Fruit fly (Drosophila melanogaster) ovary, adult (tissue): ENCODE data around the gene ush.

Experiments
- CG17801 ChIP-seq: fragments of 200-800 bp; optimal IDR thresholded peaks from 2 replicates; lab custom pipeline; 2019; ENCODE audit warnings: missing biosample characterization, mild to moderate bottlenecking, missing genetic modification characterization, moderate library complexity; ENCODE audit not compliant: partially characterized antibody

Gene ush

DNA sequence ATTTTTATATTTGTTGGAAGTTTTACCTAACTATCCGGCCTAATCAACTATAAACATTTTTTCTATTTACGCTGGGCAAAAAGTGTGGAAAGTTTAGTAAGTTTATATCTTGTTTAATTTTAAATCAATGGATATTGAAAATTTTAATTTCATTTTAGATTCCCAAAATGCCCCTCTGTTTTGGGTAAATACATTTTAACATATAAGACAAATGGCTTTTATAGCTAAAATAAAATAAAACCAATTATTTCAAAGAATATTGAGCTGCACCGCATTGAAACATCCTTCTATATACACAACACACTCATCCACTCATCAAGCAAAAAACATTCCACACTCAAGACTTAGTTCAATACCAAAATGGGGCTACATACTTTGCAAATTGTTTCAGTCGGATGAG, at the start of gene ush:
TSS of gene ush (plus strand) at position 301 of the 400 bp plus-strand sequence.
- TF ChIP-seq CG17801: no peak

DNA sequence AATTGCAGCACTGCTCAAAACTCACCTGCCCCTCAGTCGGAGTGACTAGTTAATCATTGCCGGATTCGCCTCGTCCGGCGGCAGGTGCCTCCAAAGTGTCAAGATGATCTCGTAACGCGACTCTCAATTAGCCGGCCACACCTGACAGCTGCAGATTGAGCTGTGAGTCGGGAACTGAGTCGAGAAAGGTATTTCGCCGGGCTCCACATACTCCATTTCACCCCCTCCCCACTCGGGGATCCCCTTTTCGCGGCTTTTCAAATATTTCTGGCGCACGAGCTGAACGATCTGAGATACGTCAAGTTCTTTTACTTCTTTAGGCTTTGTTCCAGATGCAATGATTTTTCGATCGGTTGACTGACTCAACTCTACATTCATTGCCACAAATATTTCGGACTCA, 49.6 kb upstream of the ush start:
- TF ChIP-seq CG17801: no peak

DNA sequence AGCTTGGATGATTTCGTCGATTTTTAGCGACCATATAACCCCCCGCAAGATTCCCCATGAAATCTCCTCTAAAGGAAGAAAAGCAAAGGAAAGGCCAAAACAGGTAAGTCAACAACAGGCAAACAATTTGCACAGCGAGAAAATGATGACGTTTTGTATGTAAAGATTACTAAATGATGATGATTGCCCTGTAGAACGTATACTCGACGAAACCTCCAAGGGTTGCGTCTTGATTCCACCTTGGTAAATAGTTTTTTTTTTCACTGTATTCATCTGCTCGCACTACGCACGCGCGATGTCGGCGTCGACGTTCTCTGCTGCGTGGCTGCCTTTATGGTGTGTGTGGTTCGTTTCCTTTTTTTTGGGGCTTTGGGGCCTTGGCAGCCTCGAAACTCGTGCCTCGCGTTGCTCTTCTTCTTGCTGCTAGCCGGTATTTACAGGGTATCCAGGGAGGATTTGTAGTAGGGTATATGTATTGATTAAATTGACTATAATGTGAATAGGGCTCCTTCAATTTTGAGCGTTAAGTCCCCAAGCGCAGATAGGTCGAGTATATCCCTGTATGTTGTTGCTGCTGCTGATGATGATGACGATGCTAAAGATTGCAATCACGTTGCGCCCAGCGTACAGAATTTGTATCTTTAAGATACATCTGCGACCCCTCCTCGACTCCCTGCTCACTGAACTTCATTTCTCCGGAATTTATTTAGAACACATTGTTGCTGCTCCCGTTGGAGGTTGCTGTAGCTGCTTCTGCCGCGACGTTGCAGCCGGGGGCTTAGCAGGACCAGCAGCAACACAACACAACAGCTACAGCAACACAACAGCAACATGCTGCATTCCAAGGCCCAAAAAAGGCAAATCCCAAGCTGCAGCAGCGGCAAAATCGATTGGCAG, 48.4 kb upstream of the ush start:
- TF ChIP-seq CG17801: no peak

DNA sequence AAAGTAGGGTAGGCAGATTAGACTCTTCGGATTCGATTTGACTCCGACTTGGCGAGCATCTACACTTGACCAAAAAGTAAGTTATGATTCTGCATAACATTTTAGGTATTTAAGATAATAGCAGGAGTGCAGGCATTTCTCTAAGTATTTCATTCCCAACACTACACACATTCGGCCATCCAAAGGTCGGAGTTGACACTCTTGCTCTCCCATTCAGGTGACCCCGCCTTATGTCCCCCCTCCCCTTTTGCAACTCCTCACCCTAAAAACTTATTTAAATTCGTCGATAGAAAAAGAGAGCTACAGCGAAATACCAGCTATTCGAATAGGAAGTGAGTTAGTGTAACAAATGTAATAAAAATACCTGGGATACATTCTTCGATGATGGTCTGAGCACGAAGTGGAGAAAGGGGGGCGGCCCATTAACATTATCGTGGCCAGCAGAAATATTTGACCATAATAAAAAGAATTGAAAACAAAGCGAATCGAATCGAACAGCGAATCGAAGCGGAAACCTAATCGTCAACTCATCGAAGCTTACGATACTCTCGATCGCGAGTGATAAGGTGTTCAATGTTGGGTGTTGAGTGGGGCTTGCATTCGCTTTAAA, 47.5 kb upstream of the ush start:
- TF ChIP-seq CG17801: no peak

DNA sequence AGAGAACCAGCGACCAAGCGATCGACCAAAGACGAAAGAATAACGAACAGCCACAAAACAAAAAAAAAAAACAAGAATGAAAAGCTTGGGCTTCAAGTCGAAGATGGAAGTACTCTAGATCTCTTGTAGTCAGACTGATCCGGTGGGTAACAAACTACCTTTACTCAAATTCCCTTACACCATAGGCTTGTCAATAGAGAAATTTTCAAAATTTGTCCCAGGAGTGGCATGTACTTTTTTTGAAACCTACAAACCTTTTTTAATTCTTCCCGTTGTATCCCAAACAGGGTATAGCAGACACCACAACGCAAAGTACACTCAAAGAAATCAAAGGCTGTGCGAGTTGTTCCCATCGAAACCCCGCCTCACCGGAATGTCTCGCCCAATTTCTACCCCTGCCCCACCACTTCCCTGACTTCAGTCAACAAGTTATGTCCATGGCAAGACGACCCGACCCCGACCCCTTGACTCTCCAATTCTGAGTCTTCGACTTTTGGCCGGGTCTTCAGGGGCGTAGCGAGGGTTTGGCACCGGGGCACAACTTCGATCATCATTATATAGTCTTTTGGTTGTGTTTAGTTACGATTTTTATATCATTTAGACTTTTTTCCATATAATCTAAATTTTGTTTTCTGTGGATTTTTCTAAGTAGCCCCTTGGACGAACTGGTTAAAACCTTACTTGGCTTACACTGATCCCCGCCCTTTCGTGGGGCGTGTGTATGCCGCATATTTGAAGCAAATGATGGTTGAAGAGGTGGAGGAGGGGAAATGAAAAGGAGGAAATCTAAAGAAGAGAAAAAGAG, 46.1 kb upstream of the ush start:
- TF ChIP-seq CG17801: no peak

DNA sequence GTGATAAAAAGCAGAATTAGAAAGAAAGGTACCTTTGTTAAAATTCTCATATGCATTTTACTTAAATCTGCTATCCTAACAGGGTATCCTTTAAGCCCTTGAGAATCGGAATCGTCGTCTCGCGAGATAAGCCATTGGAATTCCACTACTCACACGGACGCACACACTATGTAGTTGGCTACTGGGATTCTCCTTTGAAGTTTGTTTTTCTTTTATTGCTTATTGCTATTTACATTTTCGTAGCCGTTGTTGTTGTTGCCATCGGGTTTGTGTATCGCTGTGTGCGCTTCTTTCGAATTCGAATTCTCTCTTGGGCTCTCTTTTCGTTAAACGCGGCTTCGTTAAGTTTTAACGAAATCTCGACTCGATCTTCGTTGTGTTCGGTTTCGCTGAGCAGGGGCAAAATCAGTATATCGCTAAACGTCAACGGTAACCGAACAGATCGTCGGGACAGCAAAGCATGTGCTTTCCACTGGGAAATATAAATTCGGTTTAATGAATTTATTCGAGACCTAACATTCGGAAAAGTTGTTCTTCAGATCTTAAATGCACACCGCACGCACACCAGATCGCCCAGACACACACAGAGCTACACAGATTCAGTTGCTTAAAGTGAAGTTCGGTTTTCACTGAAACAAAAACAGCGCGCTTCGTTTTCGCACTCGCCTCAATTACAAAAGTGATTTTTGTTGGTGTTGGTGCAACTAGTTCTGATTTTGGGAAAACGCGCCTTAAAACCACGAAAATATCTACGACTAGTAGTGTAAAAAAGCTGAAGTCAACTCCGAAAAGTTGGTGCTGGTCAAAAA, 45.0 kb upstream of the ush start, which contains the start of gene ex:
TSS of gene ex (plus strand) at position 408 of the 809 bp plus-strand sequence.
- TF ChIP-seq CG17801: peak; percentile 81

DNA sequence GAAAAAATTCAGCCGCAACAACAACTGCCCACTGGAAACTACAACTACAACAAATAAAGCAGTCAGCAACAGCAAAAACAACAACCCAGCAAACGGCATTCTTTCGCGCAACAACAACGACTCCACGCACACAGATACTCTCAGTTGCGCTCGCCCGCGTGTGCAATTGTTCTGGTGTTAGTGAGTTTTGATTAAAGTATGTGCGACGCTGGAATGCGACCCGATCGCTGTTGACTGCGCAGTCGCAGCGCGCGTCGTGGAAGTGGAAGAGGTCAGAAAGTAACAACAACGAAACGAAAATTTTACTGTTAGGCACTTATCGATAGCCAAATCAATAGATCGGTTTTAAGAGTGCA, 44.4 kb upstream of the ush start:
- no peak for TF ChIP-seq CG17801

DNA sequence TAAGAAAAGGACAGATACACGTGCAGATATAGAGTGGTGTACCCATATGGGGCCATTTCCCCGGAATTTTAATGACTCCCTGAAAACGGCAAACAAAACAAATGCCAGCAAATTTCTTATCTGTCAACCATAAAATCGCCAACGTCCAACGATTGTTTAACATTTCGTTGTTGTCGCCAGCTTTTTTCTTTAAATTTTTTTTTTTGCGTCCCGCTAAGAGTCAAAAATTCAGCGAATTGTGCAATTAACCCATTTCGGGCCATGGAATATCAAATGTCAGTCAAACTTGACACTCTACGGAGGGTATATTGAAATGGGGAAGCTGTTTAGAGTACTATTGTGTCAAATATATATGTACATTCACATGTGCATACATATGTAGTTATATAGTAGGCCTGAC, 43.9 kb upstream of the ush start:
- TF ChIP-seq CG17801: peak; percentile 4

DNA sequence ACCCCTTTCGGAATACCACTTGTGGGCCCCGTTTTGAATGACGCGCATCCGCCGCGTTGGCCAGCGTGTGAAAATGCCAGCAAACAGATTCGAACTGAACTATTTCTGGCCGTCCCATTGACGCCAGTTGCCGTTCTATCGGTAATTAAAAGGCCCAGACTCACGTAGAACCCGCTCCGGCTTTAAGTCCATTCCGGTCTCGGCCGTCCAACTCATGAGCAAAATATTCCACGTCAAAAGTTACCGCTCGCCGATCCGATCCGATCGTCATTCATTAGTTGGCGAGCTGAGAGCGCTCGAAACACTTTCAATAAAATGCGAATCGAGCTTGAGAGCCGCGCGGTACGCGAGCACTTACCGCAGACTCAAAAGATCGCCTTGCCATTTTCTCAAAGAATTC, 41.6 kb upstream of the ush start:
- TF ChIP-seq CG17801: no peak

DNA sequence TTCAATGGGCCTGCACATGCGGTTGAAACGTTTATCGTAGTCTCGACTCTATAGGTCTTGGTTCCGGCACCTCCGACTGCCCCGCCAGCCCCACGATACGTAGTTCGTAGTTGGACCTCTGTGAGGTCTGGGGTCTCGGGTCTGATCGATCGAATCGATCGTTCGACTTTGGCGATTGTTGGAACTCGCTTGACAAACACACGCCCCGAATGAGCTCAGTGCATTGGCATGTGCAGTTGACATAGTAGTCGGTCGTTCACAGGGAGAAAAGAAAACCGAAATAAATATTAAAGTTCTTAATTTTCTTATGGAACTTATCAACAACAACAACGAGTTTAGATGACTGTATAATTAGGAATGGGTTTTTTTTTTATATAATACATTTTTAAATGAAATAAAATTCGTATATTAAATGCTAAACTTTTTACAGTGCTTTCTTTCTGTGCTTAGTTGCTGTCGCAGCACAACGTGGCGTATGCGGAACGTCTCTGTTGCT, 40.7 kb upstream of the ush start:
- TF ChIP-seq CG17801: peak; percentile 81

DNA sequence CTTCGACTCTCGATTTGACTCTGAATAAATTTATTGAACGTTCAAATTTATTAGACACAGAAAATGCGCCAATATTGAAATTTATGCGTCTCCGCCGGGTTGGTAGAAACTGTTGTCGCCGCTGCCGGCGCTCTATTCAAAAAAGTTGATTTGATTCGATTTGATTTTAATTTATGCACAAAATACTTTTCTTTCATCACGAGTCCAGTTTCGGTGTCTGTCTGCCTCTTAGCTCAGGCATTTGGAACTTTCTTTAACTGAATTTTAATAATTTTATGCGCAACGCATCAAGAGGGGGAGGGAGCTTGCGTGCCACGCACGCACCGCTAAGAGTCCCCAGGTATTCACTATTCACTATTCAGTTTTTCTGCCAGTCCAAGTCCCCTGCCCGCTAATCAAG, 38.5 kb upstream of the ush start:
- TF ChIP-seq CG17801: no peak

DNA sequence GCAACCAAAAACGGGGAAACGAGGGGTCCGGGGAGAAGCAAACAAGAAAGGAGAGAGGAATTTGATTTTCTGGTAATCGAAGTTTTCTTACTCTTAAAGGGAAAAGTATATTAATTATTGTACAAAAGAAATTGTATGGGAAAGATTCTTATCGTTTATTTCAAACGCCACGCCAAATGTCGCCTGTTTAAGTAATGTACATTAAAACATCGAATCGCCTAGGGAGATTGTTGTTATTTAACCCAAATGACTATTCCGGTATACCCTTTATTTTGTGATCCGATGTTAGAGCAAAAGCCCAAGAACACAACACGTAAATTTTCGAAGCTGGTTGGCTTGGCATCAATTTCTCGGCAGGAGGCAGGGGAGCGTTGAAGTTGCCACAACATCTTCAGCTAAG, 36.7 kb upstream of the ush start:
- TF ChIP-seq CG17801: no peak

DNA sequence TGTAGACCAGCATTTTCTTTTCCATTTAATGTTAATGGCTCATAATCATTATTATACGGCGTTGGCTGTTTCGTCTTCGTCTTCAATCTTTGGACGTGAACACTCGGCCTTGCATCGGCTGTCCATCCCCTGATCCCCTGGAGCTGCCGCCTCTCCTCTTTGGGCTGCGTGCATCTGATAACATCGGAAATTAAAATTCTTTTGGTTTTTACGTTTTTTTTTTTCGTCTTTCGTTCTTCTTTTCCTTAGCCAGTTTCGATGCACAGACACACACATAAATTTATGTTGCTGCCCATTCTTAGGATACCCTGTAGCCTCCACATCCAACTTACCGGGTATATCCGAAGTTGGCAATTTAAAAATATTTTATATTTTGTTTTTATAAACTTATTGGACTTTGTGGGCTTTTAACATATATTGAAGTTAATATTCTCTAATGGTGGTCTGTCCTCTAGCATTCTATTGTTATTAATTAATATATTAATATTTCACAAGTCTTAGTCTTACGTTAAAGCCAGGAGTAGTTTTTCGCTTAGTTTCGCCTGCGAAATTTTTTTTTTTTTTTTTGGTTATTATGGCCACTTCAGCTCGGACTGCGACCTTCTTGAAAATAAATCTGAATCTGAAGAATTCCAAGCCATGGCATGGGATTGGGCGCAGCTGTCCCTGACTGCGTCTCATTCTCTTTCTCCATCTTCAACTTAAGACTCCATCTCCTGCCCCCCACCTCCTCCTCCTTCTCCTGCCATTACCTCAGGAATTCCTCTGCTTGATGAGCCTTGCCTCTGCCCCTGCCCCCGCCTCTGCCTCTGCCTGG, 35.2 kb upstream of the ush start:
- TF ChIP-seq CG17801: no peak

DNA sequence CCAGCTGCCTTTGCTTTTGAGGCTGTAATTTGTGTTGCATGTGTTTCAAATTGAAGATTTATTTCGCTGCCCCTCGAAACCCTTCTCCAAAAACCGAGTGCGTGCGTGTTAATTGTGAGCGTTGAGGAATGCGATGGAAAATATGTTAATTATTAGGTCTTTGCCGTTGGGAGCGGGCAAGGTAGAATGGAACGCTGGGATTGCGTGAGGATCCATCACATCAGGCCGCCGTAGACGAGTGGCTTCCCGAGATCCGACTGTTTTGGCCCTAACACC, 34.6 kb upstream of the ush start:
- TF ChIP-seq CG17801: no peak

DNA sequence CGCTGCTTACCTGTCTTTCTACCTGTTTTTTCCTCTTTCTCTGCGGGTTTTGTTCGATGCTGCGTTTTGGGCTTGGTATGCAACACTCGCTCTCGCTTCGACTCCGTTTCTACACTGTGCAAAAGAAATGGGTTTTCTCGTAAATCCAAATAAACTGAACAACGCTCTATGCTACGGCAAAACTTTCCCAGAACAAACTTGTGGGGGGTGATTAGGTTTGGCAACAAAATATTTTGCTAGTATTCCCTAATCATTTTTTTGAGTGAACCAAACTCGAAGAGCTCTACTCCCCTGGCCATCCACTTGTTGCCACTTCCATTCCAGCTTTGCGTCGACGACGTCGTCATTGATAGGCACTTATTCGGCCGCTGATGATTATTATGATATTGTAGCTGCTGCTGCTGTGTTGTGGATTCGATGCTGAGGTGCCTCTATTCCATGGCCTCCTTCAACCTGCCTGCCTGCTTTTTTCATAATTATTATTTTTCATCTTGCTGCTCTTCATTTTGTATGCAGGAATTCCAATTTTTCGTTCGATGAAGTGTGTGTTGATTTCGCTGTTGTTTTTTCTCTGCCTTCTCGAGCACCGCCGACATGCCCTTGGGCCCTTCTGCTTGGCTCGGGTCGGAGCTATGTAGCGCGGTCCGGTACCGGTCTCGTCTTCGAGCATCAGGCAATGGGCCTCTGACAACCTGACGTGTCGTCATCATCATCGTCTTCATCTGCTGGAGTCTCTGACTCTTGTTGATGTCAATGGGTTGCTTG, 33.9 kb upstream of the ush start:
- TF ChIP-seq CG17801: no peak
